Fruit fly (Drosophila melanogaster) whole organism, embryonic: Measurements from ENCODE around the gene EMC3.
A peak's percentile ranks its signal among the peaks of the same experiment; 100 is the strongest.

Experiments used
- Bteb2 ChIP-seq: fragments of 200-800 bp; sonication (Bioruptor generic); optimal IDR thresholded peaks from 2 replicates; lab custom pipeline; 2016; ENCODE audit warnings: missing biosample characterization, missing genetic modification characterization
- CG10462 ChIP-seq: fragments of 200-800 bp; sonication (Bioruptor generic); optimal IDR thresholded peaks from 2 replicates; lab custom pipeline; 2016; ENCODE audit warnings: missing biosample characterization, missing genetic modification characterization
- CG10543 ChIP-seq: fragments of 200-800 bp; sonication (Bioruptor generic); optimal IDR thresholded peaks from 3 replicates; lab custom pipeline; 2017; ENCODE audit warnings: missing biosample characterization, mild to moderate bottlenecking, missing genetic modification characterization, moderate library complexity
- CG11723 ChIP-seq: fragments of 200-800 bp; sonication (Bioruptor generic); optimal IDR thresholded peaks from 2 replicates; lab custom pipeline; 2017; ENCODE audit warnings: missing biosample characterization, mild to moderate bottlenecking, missing genetic modification characterization
- CG12299 ChIP-seq: fragments of 200-800 bp; sonication (Bioruptor generic); optimal IDR thresholded peaks from 2 replicates; lab custom pipeline; 2018; ENCODE audit warnings: missing biosample characterization, mild to moderate bottlenecking, missing genetic modification characterization
- CG1233 ChIP-seq: fragments of 200-800 bp; sonication (Bioruptor generic); optimal IDR thresholded peaks from 4 replicates; lab custom pipeline; 2018; ENCODE audit warnings: missing biosample characterization, mild to moderate bottlenecking, missing genetic modification characterization
- CG15696 ChIP-seq: fragments of 200-800 bp; sonication (Bioruptor generic); optimal IDR thresholded peaks from 2 replicates; lab custom pipeline; 2019; ENCODE audit warnings: missing biosample characterization, mild to moderate bottlenecking, missing genetic modification characterization, moderate library complexity
- CG16813 ChIP-seq: fragments of 200-800 bp; sonication (Bioruptor generic); IDR thresholded peaks from 3 replicates; pipeline ENCODE4 v1.3.6; 2022; ENCODE audit warnings: missing biosample characterization, missing genetic modification characterization; ENCODE audit not compliant: partially characterized antibody
- CG17359 ChIP-seq: fragments of 200-800 bp; sonication (Bioruptor generic); optimal IDR thresholded peaks from 3 replicates; lab custom pipeline; 2018; ENCODE audit warnings: missing biosample characterization, mild to moderate bottlenecking, missing genetic modification characterization, moderate library complexity
- CG17912 ChIP-seq: fragments of 200-800 bp; sonication (Bioruptor generic); optimal IDR thresholded peaks from 2 replicates; lab custom pipeline; 2018; ENCODE audit warnings: missing biosample characterization, mild to moderate bottlenecking, missing genetic modification characterization
- CG18262 ChIP-seq: fragments of 200-800 bp; optimal IDR thresholded peaks from 3 replicates; lab custom pipeline; 2019; ENCODE audit warnings: missing biosample characterization, mild to moderate bottlenecking, missing genetic modification characterization, moderate library complexity
- CG2199 ChIP-seq: fragments of 200-800 bp; sonication (Bioruptor generic); IDR thresholded peaks from 3 replicates; pipeline ENCODE4 v1.3.6; 2022; ENCODE audit warnings: missing biosample characterization, missing genetic modification characterization
- CG2202 ChIP-seq: fragments of 200-800 bp; sonication (Bioruptor generic); optimal IDR thresholded peaks from 2 replicates; lab custom pipeline; 2018; ENCODE audit warnings: missing biosample characterization, mild to moderate bottlenecking, missing genetic modification characterization
- CG2678 ChIP-seq: fragments of 200-800 bp; sonication (Bioruptor generic); optimal IDR thresholded peaks from 3 replicates; lab custom pipeline; 2019; ENCODE audit warnings: missing biosample characterization, mild to moderate bottlenecking, missing genetic modification characterization, moderate library complexity
- CG30020 ChIP-seq: fragments of 200-800 bp; optimal IDR thresholded peaks from 2 replicates; lab custom pipeline; 2019; ENCODE audit warnings: missing biosample characterization, mild to moderate bottlenecking, missing genetic modification characterization, moderate library complexity
- CG33213 ChIP-seq: fragments of 200-800 bp; sonication (Bioruptor generic); optimal IDR thresholded peaks from 3 replicates; lab custom pipeline; 2016; ENCODE audit warnings: missing biosample characterization, missing genetic modification characterization
- CG3995 ChIP-seq: fragments of 200-800 bp; sonication (Bioruptor generic); optimal IDR thresholded peaks from 3 replicates; lab custom pipeline; 2016; ENCODE audit warnings: missing biosample characterization, missing genetic modification characterization
- CG4617 ChIP-seq: fragments of 200-800 bp; sonication (Bioruptor generic); optimal IDR thresholded peaks from 3 replicates; lab custom pipeline; 2016; ENCODE audit warnings: missing biosample characterization, missing genetic modification characterization, borderline replicate concordance
- CG6813 ChIP-seq: fragments of 200-800 bp; sonication (Bioruptor generic); optimal IDR thresholded peaks from 2 replicates; lab custom pipeline; 2017; ENCODE audit warnings: missing biosample characterization, missing genetic modification characterization, mild to moderate bottlenecking, moderate library complexity, missing genetic modification reagents
- CG7556 ChIP-seq: fragments of 200-800 bp; sonication (Bioruptor generic); optimal IDR thresholded peaks from 2 replicates; lab custom pipeline; 2017; ENCODE audit warnings: missing biosample characterization, mild to moderate bottlenecking, missing genetic modification characterization
- CG9437 ChIP-seq: fragments of 200-800 bp; sonication (Bioruptor generic); optimal IDR thresholded peaks from 2 replicates; lab custom pipeline; 2018; ENCODE audit warnings: missing biosample characterization, mild to moderate bottlenecking, missing genetic modification characterization
- CG9817 ChIP-seq: fragments of 200-800 bp; sonication (Bioruptor generic); optimal IDR thresholded peaks from 2 replicates; lab custom pipeline; 2018; ENCODE audit warnings: missing biosample characterization, mild to moderate bottlenecking, missing genetic modification characterization, moderate library complexity
- CG9876 ChIP-seq: fragments of 200-800 bp; sonication (Bioruptor generic); optimal IDR thresholded peaks from 2 replicates; lab custom pipeline; 2016; ENCODE audit warnings: missing biosample characterization, missing genetic modification characterization
- CG9932 ChIP-seq: fragments of 200-800 bp; sonication (Bioruptor generic); IDR thresholded peaks from 2 replicates; pipeline ENCODE4 v1.3.6; 2022; ENCODE audit warnings: missing biosample characterization, missing genetic modification characterization
- CkIIα-i1 ChIP-seq: fragments of 200-800 bp; sonication (Bioruptor generic); IDR thresholded peaks from 2 replicates; pipeline ENCODE4 v1.3.6; 2022; ENCODE audit warnings: missing biosample characterization, missing genetic modification characterization
- Dip2 ChIP-seq: fragments of 200-800 bp; sonication (Bioruptor generic); IDR thresholded peaks from 2 replicates; pipeline ENCODE4 v1.3.6; 2022; ENCODE audit warnings: missing biosample characterization, missing genetic modification characterization
- Dll ChIP-seq: fragments of 200-800 bp; sonication (Bioruptor generic); IDR thresholded peaks from 4 replicates; pipeline ENCODE4 v1.3.6; 2022; ENCODE audit warnings: missing biosample characterization, missing genetic modification characterization; ENCODE audit not compliant: partially characterized antibody
- H15 ChIP-seq: fragments of 200-800 bp; sonication (Bioruptor generic); IDR thresholded peaks from 3 replicates; pipeline ENCODE4 v1.3.6; 2022; ENCODE audit warnings: missing biosample characterization, missing genetic modification characterization
- Jarid2 ChIP-seq: fragments of 200-800 bp; sonication (Bioruptor generic); optimal IDR thresholded peaks from 3 replicates; lab custom pipeline; 2017; ENCODE audit warnings: mild to moderate bottlenecking, missing biosample characterization, missing genetic modification reagents, missing genetic modification characterization
- PHDP ChIP-seq: fragments of 200-800 bp; sonication (Bioruptor generic); optimal IDR thresholded peaks from 3 replicates; lab custom pipeline; 2018; ENCODE audit warnings: missing biosample characterization, mild to moderate bottlenecking, missing genetic modification characterization, moderate library complexity
- aop ChIP-seq: fragments of 200-800 bp; sonication (Bioruptor generic); IDR thresholded peaks from 2 replicates; pipeline ENCODE4 v1.3.6; 2022; ENCODE audit warnings: missing biosample characterization, missing genetic modification characterization
- ase ChIP-seq: fragments of 200-800 bp; sonication (Bioruptor generic); IDR thresholded peaks from 3 replicates; pipeline ENCODE4 v1.3.6; 2022; ENCODE audit warnings: missing biosample characterization, missing genetic modification characterization
- ash1 ChIP-seq: fragments of 200-800 bp; sonication (Bioruptor generic); optimal IDR thresholded peaks from 2 replicates; lab custom pipeline; 2018; ENCODE audit warnings: missing biosample characterization, mild to moderate bottlenecking, missing genetic modification characterization
- az2 ChIP-seq: fragments of 200-800 bp; sonication (Bioruptor generic); optimal IDR thresholded peaks from 3 replicates; lab custom pipeline; 2016; ENCODE audit warnings: missing biosample characterization, missing genetic modification characterization
- cg ChIP-seq: fragments of 200-800 bp; sonication (Bioruptor generic); optimal IDR thresholded peaks from 3 replicates; lab custom pipeline; 2019; ENCODE audit warnings: missing biosample characterization, mild to moderate bottlenecking, missing genetic modification characterization, moderate library complexity
- ewg ChIP-seq: fragments of 200-800 bp; sonication (Bioruptor generic); optimal IDR thresholded peaks from 3 replicates; lab custom pipeline; 2017; ENCODE audit warnings: mild to moderate bottlenecking, missing biosample characterization, missing genetic modification reagents, missing genetic modification characterization
- exex ChIP-seq: fragments of 200-800 bp; sonication (Bioruptor generic); optimal IDR thresholded peaks from 4 replicates; lab custom pipeline; 2018; ENCODE audit warnings: missing biosample characterization, mild to moderate bottlenecking, missing genetic modification characterization, moderate library complexity
- insv ChIP-seq, 2 experiments: fragments of 200-800 bp; sonication (Bioruptor generic); optimal IDR thresholded peaks; 3 replicates each; lab custom pipeline; 2016 to 2018; ENCODE audit warnings: missing biosample characterization in 2 of 2, missing genetic modification characterization in 2 of 2
- lmd ChIP-seq: fragments of 200-800 bp; sonication (Bioruptor generic); IDR thresholded peaks from 2 replicates; pipeline ENCODE4 v1.3.6; 2022; ENCODE audit warnings: missing biosample characterization, missing genetic modification characterization
- luna ChIP-seq: fragments of 200-800 bp; sonication (Bioruptor generic); optimal IDR thresholded peaks from 2 replicates; lab custom pipeline; 2016; ENCODE audit warnings: missing biosample characterization, missing genetic modification characterization
- oc ChIP-seq: fragments of 200-800 bp; sonication (Bioruptor generic); optimal IDR thresholded peaks from 2 replicates; lab custom pipeline; 2018; ENCODE audit warnings: missing biosample characterization, mild to moderate bottlenecking, missing genetic modification characterization, moderate library complexity
- pros ChIP-seq: fragments of 200-800 bp; sonication (Bioruptor generic); optimal IDR thresholded peaks from 3 replicates; lab custom pipeline; 2019; ENCODE audit warnings: missing biosample characterization, mild to moderate bottlenecking, missing genetic modification characterization, moderate library complexity
- shn ChIP-seq: fragments of 200-800 bp; sonication (Bioruptor generic); optimal IDR thresholded peaks from 3 replicates; lab custom pipeline; 2016; ENCODE audit warnings: missing biosample characterization, missing genetic modification characterization
- tin ChIP-seq: fragments of 200-800 bp; sonication (Bioruptor generic); optimal IDR thresholded peaks from 3 replicates; lab custom pipeline; 2016; ENCODE audit warnings: missing biosample characterization, missing genetic modification characterization
- tna ChIP-seq: fragments of 200-800 bp; sonication (Bioruptor generic); IDR thresholded peaks from 2 replicates; pipeline ENCODE4 v1.3.6; 2022; ENCODE audit warnings: missing biosample characterization, missing genetic modification characterization; ENCODE audit not compliant: partially characterized antibody
- tup ChIP-seq: fragments of 200-800 bp; sonication (Bioruptor generic); optimal IDR thresholded peaks from 2 replicates; lab custom pipeline; 2016; ENCODE audit warnings: missing biosample characterization, mild to moderate bottlenecking, missing genetic modification characterization, moderate library complexity
- unc-4 ChIP-seq: fragments of 200-800 bp; sonication (Bioruptor generic); IDR thresholded peaks from 2 replicates; pipeline ENCODE4 v1.3.6; 2022; ENCODE audit warnings: missing biosample characterization, missing genetic modification characterization; ENCODE audit not compliant: partially characterized antibody
- vfl ChIP-seq: fragments of 200-800 bp; sonication (Bioruptor generic); optimal IDR thresholded peaks from 2 replicates; lab custom pipeline; 2016; ENCODE audit warnings: missing biosample characterization, missing genetic modification characterization
- wor ChIP-seq: fragments of 200-800 bp; sonication (Bioruptor generic); IDR thresholded peaks from 2 replicates; pipeline ENCODE4 v1.3.6; 2022; ENCODE audit warnings: missing biosample characterization, missing genetic modification characterization
- zen ChIP-seq: fragments of 200-800 bp; sonication (Bioruptor generic); optimal IDR thresholded peaks from 3 replicates; lab custom pipeline; 2018; ENCODE audit warnings: missing biosample characterization, mild to moderate bottlenecking, missing genetic modification characterization, moderate library complexity

The EMC3 gene

dm6 chr2L:10697992-10698391 is 34.2 kb downstream of the EMC3 start, which contains the start of gene CG7300 (continued):
- TF ChIP-seq CG2199 (GFP tag; lab: Robert Waterston, UW) = no peak
- TF ChIP-seq CG17912 (GFP tag; lab: Kevin White, UChicago) = no peak
- peak; percentile 33; the same call in 1 of the 3 replicates for TF ChIP-seq ase
- no peak for TF ChIP-seq cg (GFP tag; lab: Kevin White, UChicago)
- no peak for TF ChIP-seq Dll
- peak; percentile 39 for TF ChIP-seq oc
- no peak for TF ChIP-seq CG9437 (GFP tag; lab: Kevin White, UChicago)
- TF ChIP-seq zen = no peak
- TF ChIP-seq Bteb2 (GFP tag; lab: Kevin White, UChicago) = peak; percentile 68
- peak; percentile 78 for TF ChIP-seq lmd
- no peak for TF ChIP-seq Jarid2 (GFP tag; lab: Kevin White, UChicago)
- peak; percentile 41 for TF ChIP-seq CG9817 (tag; lab: Kevin White, UChicago)
- no peak for TF ChIP-seq tna (GFP tag; lab: Robert Waterston, UW)
- TF ChIP-seq CG6813 (GFP tag; lab: Kevin White, UChicago) = peak; percentile 8
- peak; percentile 35 for TF ChIP-seq CG33213
- peak; percentile 70 for TF ChIP-seq CG9932 (GFP tag; lab: Robert Waterston, UW)
- TF ChIP-seq CG1233 (GFP tag; lab: Kevin White, UChicago) = peak; percentile 52
- peak; percentile 10 for TF ChIP-seq CG10462 (GFP tag; lab: Kevin White, UChicago)
- TF ChIP-seq vfl (GFP tag; lab: Kevin White, UChicago) = no peak
- TF ChIP-seq CG30020 = no peak
- TF ChIP-seq CG2202 (tag; lab: Kevin White, UChicago) = no peak
- no peak for TF ChIP-seq Dip2
- TF ChIP-seq az2 (GFP tag; lab: Kevin White, UChicago) = peak; percentile 31
- 0 out of 3 replicates have a peak, but pooled peaks have one; percentile 10 for TF ChIP-seq H15 (GFP tag; lab: Robert Waterston, UW)
- TF ChIP-seq CG7556 (GFP tag; lab: Kevin White, UChicago) = peak; percentile 36
- no peak for TF ChIP-seq pros (GFP tag; lab: Kevin White, UChicago)
- no peak for TF ChIP-seq shn
- TF ChIP-seq CG17359 (tag; lab: Kevin White, UChicago) = peak; percentile 61
- TF ChIP-seq unc-4 (GFP tag; lab: Robert Waterston, UW) = no peak
- peak; percentile 74 for TF ChIP-seq CG2678
- no peak for TF ChIP-seq CG3995 (GFP tag; lab: Kevin White, UChicago)
- no peak for TF ChIP-seq CG11723 (GFP tag; lab: Kevin White, UChicago)
- no peak for TF ChIP-seq wor (GFP tag; lab: Robert Waterston, UW)
- TF ChIP-seq CG16813 (GFP tag; lab: Robert Waterston, UW) = no peak
- no peak for TF ChIP-seq CG9876 (GFP tag; lab: Kevin White, UChicago)
- TF ChIP-seq CkIIα-i1 (GFP tag; lab: Robert Waterston, UW) = no peak
- TF ChIP-seq tin (GFP tag; lab: Kevin White, UChicago) = peak; percentile 50
- peak; percentile 65 for TF ChIP-seq PHDP (tag; lab: Kevin White, UChicago)
- no peak for TF ChIP-seq ash1
- TF ChIP-seq insv (GFP tag; optimal IDR thresholded peaks at IDR 0.05; lab: Kevin White, UChicago) = no peak
- TF ChIP-seq ewg (GFP tag; lab: Kevin White, UChicago) = no peak
- TF ChIP-seq CG12299 (tag; lab: Kevin White, UChicago) = no peak
- no peak for TF ChIP-seq CG15696
- no peak for TF ChIP-seq CG4617 (GFP tag; lab: Kevin White, UChicago)
- TF ChIP-seq tup (GFP tag; lab: Kevin White, UChicago) = no peak
- TF ChIP-seq exex = no peak
- no peak for TF ChIP-seq luna (GFP tag; lab: Kevin White, UChicago)
- TF ChIP-seq CG18262 (tag; lab: Kevin White, UChicago) = peak; percentile 59
- TF ChIP-seq aop (GFP tag; lab: Robert Waterston, UW) = no peak
- TF ChIP-seq CG10543 (GFP tag; lab: Kevin White, UChicago) = no peak
